Fruit fly (Drosophila melanogaster) whole organism: ENCODE data around the gene eIF4E7.

Experiments
- pan ChIP-seq: fragments of >200 bp; optimal IDR thresholded peaks from 2 replicates; lab custom pipeline; 2017
- usp ChIP-seq: fragments of >200 bp; optimal IDR thresholded peaks from 2 replicates; lab custom pipeline; 2017; ENCODE audit warnings: missing biosample characterization, missing genetic modification characterization, mixed read lengths

- TF ChIP-seq pan (lab: Kevin White, UChicago) (no peak), usp (GFP tag; lab: Kevin White, UChicago) (no peak)
Observed at dm6 chrX:1134053-1135005, 27.9 kb downstream of the eIF4E7 start, which contains the start of gene CG3655.
